Worm (Caenorhabditis elegans) whole organism, L4 larva: ENCODE data around the gene str-111.
A peak's percentile ranks its signal among the peaks of the same experiment; 100 is the strongest.

Experiments
- T26A8.4 ChIP-seq: fragments of 200-800 bp; sonication (Bioruptor generic); IDR thresholded peaks from 2 replicates; pipeline ENCODE4 v1.3.6; 2022; ENCODE audit warnings: missing genetic modification characterization, missing compliant biosample characterization
- ceh-20 ChIP-seq: fragments of 200-800 bp; sonication (Bioruptor generic); IDR thresholded peaks from 2 replicates; pipeline ENCODE4 v1.3.6; 2022; ENCODE audit warnings: missing genetic modification reagents, missing genetic modification characterization, missing compliant biosample characterization
- fkh-10 ChIP-seq: fragments of 150-350 bp; optimal IDR thresholded peaks from 2 replicates; lab custom pipeline; 2014; ENCODE audit warnings: missing biosample characterization, missing genetic modification reagents, missing genetic modification characterization
- lin-39 ChIP-seq: fragments of 150-350 bp; optimal IDR thresholded peaks from 2 replicates; lab custom pipeline; 2014; ENCODE audit warnings: missing biosample characterization, missing genetic modification reagents, missing genetic modification characterization
- mdl-1 ChIP-seq, 2 experiments: fragments of 150-350 bp in 1 of 2; sonication (generic microtip) in 1 of 2; optimal IDR thresholded peaks; 2 replicates each; lab custom pipeline; 2014 to 2017; ENCODE audit warnings: missing biosample characterization in 2 of 2, missing genetic modification characterization in 2 of 2
- nhr-28 ChIP-seq: fragments of 150-350 bp; optimal IDR thresholded peaks from 2 replicates; lab custom pipeline; 2014; ENCODE audit warnings: missing biosample characterization, missing genetic modification characterization
- zag-1 ChIP-seq: fragments of 150-350 bp; optimal IDR thresholded peaks from 2 replicates; lab custom pipeline; 2014; ENCODE audit warnings: missing biosample characterization, missing genetic modification characterization
- zip-11 ChIP-seq: fragments of 200-800 bp; sonication (Bioruptor generic); IDR thresholded peaks from 2 replicates; pipeline ENCODE4 v1.3.6; 2022; ENCODE audit warnings: missing genetic modification characterization, missing compliant biosample characterization

ce11 chrV:16213323-16213722, 44.4 kb upstream of the str-111 start:
- no peak for TF ChIP-seq T26A8.4 (GFP tag; lab: Robert Waterston, UW)
- no peak for TF ChIP-seq ceh-20 (GFP tag; lab: Robert Waterston, UW)
- no peak for TF ChIP-seq lin-39 (tag; lab: Kevin White, UChicago)
- peak in 1 of 2 experiments; percentile 63 for TF ChIP-seq mdl-1 (tag; optimal IDR thresholded peaks at IDR 0.05; lab: Kevin White, UChicago)
- TF ChIP-seq zag-1 (tag; lab: Kevin White, UChicago): no peak
- TF ChIP-seq nhr-28 (tag; lab: Kevin White, UChicago): peak; percentile 70
- TF ChIP-seq zip-11 (GFP tag; lab: Robert Waterston, UW): no peak
- no peak for TF ChIP-seq fkh-10 (GFP tag; lab: Kevin White, UChicago)
